Worm (Caenorhabditis elegans) whole organism, L4 larva: ENCODE measurements around the gene fbxa-196.

Experiments
- F49E8.2 ChIP-seq: sonication (generic microtip); optimal IDR thresholded peaks from 2 replicates; lab custom pipeline; 2016; ENCODE audit warnings: missing compliant biosample characterization, mild to moderate bottlenecking, missing genetic modification characterization, borderline replicate concordance
- aha-1 ChIP-seq: fragments of 150-350 bp; peaks from one replicate; lab custom pipeline; 2014; ENCODE audit warnings: missing biosample characterization, missing genetic modification characterization
- arid-1 ChIP-seq: fragments of 200-800 bp; sonication (Bioruptor generic); conservative IDR thresholded peaks from 2 replicates; pipeline ENCODE4 v1.3.6; 2022; ENCODE audit warnings: missing genetic modification reagents, missing genetic modification characterization, missing compliant biosample characterization
- ceh-44 ChIP-seq: fragments of 200-800 bp; sonication (Bioruptor generic); IDR thresholded peaks from 2 replicates; pipeline ENCODE4 v1.3.6; 2022; ENCODE audit warnings: missing genetic modification reagents, missing genetic modification characterization, missing compliant biosample characterization
- ceh-82 ChIP-seq: sonication (generic microtip); optimal IDR thresholded peaks from 2 replicates; lab custom pipeline; 2017; ENCODE audit warnings: missing biosample characterization, missing genetic modification characterization
- daf-16 ChIP-seq, 3 experiments: sonication (generic microtip); optimal IDR thresholded peaks; 2 replicates each; lab custom pipeline; 2016 to 2017; ENCODE audit warnings: missing genetic modification characterization in 3 of 3, missing genetic modification reagents in 3 of 3, mild to moderate bottlenecking in 2 of 3, missing compliant biosample characterization in 2 of 3, missing biosample characterization in 1 of 3, moderate library complexity in 1 of 3
- dmd-6 ChIP-seq: fragments of 200-800 bp; sonication (Bioruptor generic); IDR thresholded peaks from 2 replicates; pipeline ENCODE4 v1.3.6; 2022; ENCODE audit warnings: missing genetic modification reagents, missing genetic modification characterization, missing compliant biosample characterization
- dmd-8 ChIP-seq: fragments of 200-800 bp; sonication (Bioruptor generic); IDR thresholded peaks from 2 replicates; pipeline ENCODE4 v1.3.6; 2022; ENCODE audit warnings: missing genetic modification characterization, missing compliant biosample characterization
- dpl-1 ChIP-seq: fragments of 150-350 bp; optimal IDR thresholded peaks from 2 replicates; lab custom pipeline; 2014; ENCODE audit warnings: missing biosample characterization, missing genetic modification reagents, missing genetic modification characterization
- dve-1 ChIP-seq: sonication (generic microtip); optimal IDR thresholded peaks from 2 replicates; lab custom pipeline; 2017; ENCODE audit warnings: antibody characterized with exemption, mild to moderate bottlenecking, missing genetic modification characterization, missing compliant biosample characterization; ENCODE audit not compliant: insufficient read depth
- egl-43 ChIP-seq: fragments of 200-800 bp; sonication (Bioruptor generic); IDR thresholded peaks from 2 replicates; pipeline ENCODE4 v1.3.6; 2022; ENCODE audit warnings: missing genetic modification reagents, missing genetic modification characterization, missing compliant biosample characterization
- hlh-11 ChIP-seq: fragments of 200-800 bp; sonication (Bioruptor generic); optimal IDR thresholded peaks from 2 replicates; lab custom pipeline; 2018; ENCODE audit warnings: mild to moderate bottlenecking, missing genetic modification characterization, missing compliant biosample characterization
- hlh-30 ChIP-seq: sonication (generic microtip); optimal IDR thresholded peaks from 2 replicates; lab custom pipeline; 2017; ENCODE audit warnings: antibody characterized with exemption, mild to moderate bottlenecking, missing genetic modification characterization, missing compliant biosample characterization; ENCODE audit not compliant: insufficient read depth
- hmg-1.1 ChIP-seq: fragments of 200-800 bp; sonication (Bioruptor generic); IDR thresholded peaks from 2 replicates; pipeline ENCODE4 v1.3.6; 2022; ENCODE audit warnings: missing genetic modification reagents, missing genetic modification characterization, missing compliant biosample characterization
- jun-1 ChIP-seq: fragments of 150-350 bp; optimal IDR thresholded peaks from 2 replicates; lab custom pipeline; 2014; ENCODE audit warnings: missing biosample characterization, missing genetic modification reagents, missing genetic modification characterization
- lin-1 ChIP-seq: fragments of 200-800 bp; sonication (Bioruptor generic); IDR thresholded peaks from 2 replicates; pipeline ENCODE4 v1.3.6; 2022; ENCODE audit warnings: missing genetic modification reagents, missing genetic modification characterization, missing compliant biosample characterization
- lin-13 ChIP-seq: fragments of 150-350 bp; optimal IDR thresholded peaks from 2 replicates; lab custom pipeline; 2014; ENCODE audit warnings: missing biosample characterization, missing genetic modification reagents, missing genetic modification characterization
- lin-29 ChIP-seq: fragments of 200-800 bp; sonication (Bioruptor generic); IDR thresholded peaks from 2 replicates; pipeline ENCODE4 v1.3.6; 2022; ENCODE audit warnings: missing genetic modification reagents, missing genetic modification characterization, missing compliant biosample characterization
- lin-39 ChIP-seq: fragments of 150-350 bp; optimal IDR thresholded peaks from 2 replicates; lab custom pipeline; 2014; ENCODE audit warnings: missing biosample characterization, missing genetic modification reagents, missing genetic modification characterization
- mep-1 ChIP-seq: fragments of 150-350 bp; sonication (generic microtip); optimal IDR thresholded peaks from 3 replicates; lab custom pipeline; 2014; ENCODE audit warnings: missing biosample characterization, missing genetic modification characterization
- mxl-3 ChIP-seq: fragments of 200-800 bp; sonication (Bioruptor generic); optimal IDR thresholded peaks from 2 replicates; lab custom pipeline; 2018; ENCODE audit warnings: mild to moderate bottlenecking, missing genetic modification characterization, missing compliant biosample characterization
- nhr-10 ChIP-seq: fragments of 150-350 bp; optimal IDR thresholded peaks from 2 replicates; lab custom pipeline; 2014; ENCODE audit warnings: missing biosample characterization, missing genetic modification characterization
- nhr-11 ChIP-seq: fragments of 150-350 bp; optimal IDR thresholded peaks from 2 replicates; lab custom pipeline; 2014; ENCODE audit warnings: missing biosample characterization, missing genetic modification characterization
- nhr-28 ChIP-seq: fragments of 150-350 bp; optimal IDR thresholded peaks from 2 replicates; lab custom pipeline; 2014; ENCODE audit warnings: missing biosample characterization, missing genetic modification characterization
- nhr-41 ChIP-seq: fragments of 200-800 bp; sonication (Bioruptor generic); IDR thresholded peaks from 2 replicates; pipeline ENCODE4 v1.3.6; 2022; ENCODE audit warnings: missing genetic modification reagents, missing genetic modification characterization, missing compliant biosample characterization
- nhr-6 ChIP-seq: fragments of 150-350 bp; optimal IDR thresholded peaks from 2 replicates; lab custom pipeline; 2014; ENCODE audit warnings: missing biosample characterization, missing genetic modification characterization
- nhr-77 ChIP-seq: fragments of 150-350 bp; optimal IDR thresholded peaks from 2 replicates; lab custom pipeline; 2014; ENCODE audit warnings: missing biosample characterization, missing genetic modification characterization
- pha-4 ChIP-seq, 2 experiments: fragments of 150-350 bp in 1 of 2; fragments of 200-800 bp in 1 of 2; sonication (Bioruptor generic) in 1 of 2; IDR thresholded peaks in 1 of 2; optimal IDR thresholded peaks in 1 of 2; 2 replicates each; pipeline versions ENCODE4 v1.3.6 to Lab custom; 2014 to 2022; ENCODE audit warnings: missing genetic modification characterization in 2 of 2, missing genetic modification reagents in 2 of 2, missing biosample characterization in 1 of 2, missing compliant biosample characterization in 1 of 2
- php-3 ChIP-seq: fragments of 200-800 bp; sonication (Bioruptor generic); IDR thresholded peaks from 2 replicates; pipeline ENCODE4 v1.3.6; 2022; ENCODE audit warnings: missing genetic modification reagents, missing genetic modification characterization, missing compliant biosample characterization
- pqm-1 ChIP-seq: sonication (generic microtip); optimal IDR thresholded peaks from 2 replicates; lab custom pipeline; 2017; ENCODE audit warnings: missing biosample characterization, missing genetic modification characterization
- sdz-12 ChIP-seq: fragments of 200-800 bp; sonication (Bioruptor generic); optimal IDR thresholded peaks from 2 replicates; lab custom pipeline; 2018; ENCODE audit warnings: mild to moderate bottlenecking, missing genetic modification characterization, missing compliant biosample characterization
- snpc-4 ChIP-seq: fragments of 150-350 bp; optimal IDR thresholded peaks from 2 replicates; lab custom pipeline; 2014; ENCODE audit warnings: missing biosample characterization, missing genetic modification characterization
- unc-62 ChIP-seq, 3 experiments: fragments of 150-350 bp in 1 of 3; sonication (generic microtip); optimal IDR thresholded peaks in 2 of 3; peaks in 1 of 3; 1 replicate in 1 of 3; 2 replicates in 2 of 3; lab custom pipeline; 2014 to 2017; ENCODE audit warnings: missing biosample characterization in 3 of 3, missing genetic modification characterization in 3 of 3, missing genetic modification reagents in 3 of 3, missing genotype in 1 of 3
- zip-11 ChIP-seq: fragments of 200-800 bp; sonication (Bioruptor generic); IDR thresholded peaks from 2 replicates; pipeline ENCODE4 v1.3.6; 2022; ENCODE audit warnings: missing genetic modification characterization, missing compliant biosample characterization

The fbxa-196 gene

ce11 chrV:6461250-6461649 is 12.8 kb downstream of the fbxa-196 start:
- TF ChIP-seq dmd-6 (GFP tag; lab: Robert Waterston, UW) (peak; percentile 24; the same call in 1 of the 2 replicates), hlh-30 (tag; lab: Kevin White, UChicago) (peak; percentile 63), daf-16 (GFP tag; optimal IDR thresholded peaks at IDR 0.05; lab: Kevin White, UChicago) (no peak), daf-16 (tag; optimal IDR thresholded peaks at IDR 0.05; lab: Kevin White, UChicago) (no peak), nhr-28 (tag; lab: Kevin White, UChicago) (no peak), F49E8.2 (tag; lab: Kevin White, UChicago) (no peak), php-3 (peak; percentile 69; the same call in 1 of the 2 replicates)

ce11 chrV:6462606-6463005 is 14.2 kb downstream of the fbxa-196 start:
- TF ChIP-seq nhr-10 (tag; lab: Kevin White, UChicago) (no peak), dpl-1 (GFP tag; lab: Kevin White, UChicago) (peak; percentile 32), hlh-30 (tag; lab: Kevin White, UChicago) (peak; percentile 73), dmd-6 (GFP tag; lab: Robert Waterston, UW) (peak; percentile 32; the same call in 1 of the 2 replicates), lin-13 (no peak), pha-4 (GFP tag; IDR thresholded peaks at IDR 0.05; lab: Robert Waterston, UW) (no peak), pha-4 (tag; optimal IDR thresholded peaks at IDR 0.05; lab: Kevin White, UChicago) (no peak), php-3 (0 out of 2 replicates have a peak, but pooled peaks have one; percentile 31), dmd-8 (GFP tag; lab: Robert Waterston, UW) (no peak), nhr-41 (GFP tag; lab: Robert Waterston, UW) (no peak), sdz-12 (GFP tag; lab: Kevin White, UChicago) (no peak), arid-1 (GFP tag; lab: Robert Waterston, UW) (no peak), mep-1 (tag; lab: Kevin White, UChicago) (peak; percentile 7), dve-1 (tag; lab: Kevin White, UChicago) (peak; percentile 27), nhr-28 (tag; lab: Kevin White, UChicago) (peak; percentile 76), egl-43 (GFP tag; lab: Robert Waterston, UW) (no peak), hlh-11 (tag; lab: Kevin White, UChicago) (peak; percentile 51), nhr-77 (tag; lab: Kevin White, UChicago) (peak; percentile 16), daf-16 (GFP tag; optimal IDR thresholded peaks at IDR 0.05; lab: Kevin White, UChicago) (no peak), daf-16 (tag; optimal IDR thresholded peaks at IDR 0.05; lab: Kevin White, UChicago) (peak; percentile 78), aha-1 (tag; lab: Kevin White, UChicago) (peak; percentile 18)

- TF ChIP-seq lin-29 (GFP tag; lab: Robert Waterston, UW): no peak
- no peak for TF ChIP-seq nhr-11 (tag; lab: Kevin White, UChicago)
- no peak for TF ChIP-seq pqm-1 (tag; lab: Kevin White, UChicago)
- no peak for TF ChIP-seq ceh-44 (GFP tag; lab: Robert Waterston, UW)
- TF ChIP-seq zip-11 (GFP tag; lab: Robert Waterston, UW): no peak
- no peak for TF ChIP-seq nhr-6
- TF ChIP-seq php-3: no peak
- TF ChIP-seq mxl-3: no peak
- no peak for TF ChIP-seq F49E8.2 (tag; lab: Kevin White, UChicago)
- TF ChIP-seq lin-1 (GFP tag; lab: Robert Waterston, UW): no peak
- no peak for TF ChIP-seq snpc-4 (tag; lab: Kevin White, UChicago)
Observed at ce11 chrV:6464238-6464637, 15.8 kb downstream of the fbxa-196 start.

- no peak for TF ChIP-seq jun-1 (tag; lab: Kevin White, UChicago)
- TF ChIP-seq unc-62 (GFP tag; optimal IDR thresholded peaks at IDR 0.05 in 1 of 2; lab: Kevin White, UChicago): peak in 1 of 2 experiments; percentile 45
- TF ChIP-seq unc-62 (tag; optimal IDR thresholded peaks at IDR 0.05; lab: Kevin White, UChicago): no peak
- no peak for TF ChIP-seq lin-39
- TF ChIP-seq ceh-82: no peak
- TF ChIP-seq hmg-1.1 (GFP tag; lab: Robert Waterston, UW): no peak
- TF ChIP-seq hlh-11 (tag; lab: Kevin White, UChicago): no peak
- no peak for TF ChIP-seq mep-1 (tag; lab: Kevin White, UChicago)
Observed at ce11 chrV:6464765-6465164, 16.3 kb downstream of the fbxa-196 start, which contains the start of gene unc-83. Gene unc-83 (plus strand): TSS chrV:6465065.
